Worm (Caenorhabditis elegans) whole organism, young adult: ENCODE data around the gene C03B1.13.

Experiments
- B0261.1 ChIP-seq: sonication (generic microtip); optimal IDR thresholded peaks from 2 replicates; lab custom pipeline; 2016; ENCODE audit warnings: mild to moderate bottlenecking, missing genetic modification characterization, moderate library complexity, missing compliant biosample characterization
- C17E4.6 ChIP-seq: fragments of 200-800 bp; sonication (Bioruptor generic); IDR thresholded peaks from 2 replicates; pipeline ENCODE4 v1.3.6; 2022; ENCODE audit warnings: missing genetic modification reagents, missing genetic modification characterization, missing compliant biosample characterization
- F10E7.11 ChIP-seq: sonication (generic microtip); optimal IDR thresholded peaks from 2 replicates; lab custom pipeline; 2017; ENCODE audit warnings: mild to moderate bottlenecking, missing genetic modification characterization, moderate library complexity, missing compliant biosample characterization
- F33H1.4 ChIP-seq: fragments of 200-800 bp; sonication (Bioruptor generic); IDR thresholded peaks from 2 replicates; pipeline ENCODE4 v1.3.6; 2022; ENCODE audit warnings: missing genetic modification reagents, missing genetic modification characterization, missing compliant biosample characterization
- F55B11.4 ChIP-seq: sonication (generic microtip); optimal IDR thresholded peaks from 2 replicates; lab custom pipeline; 2016; ENCODE audit warnings: missing compliant biosample characterization, missing genetic modification characterization, borderline replicate concordance; ENCODE audit not compliant: insufficient read depth
- F57C9.4 ChIP-seq: sonication (generic microtip); optimal IDR thresholded peaks from 2 replicates; lab custom pipeline; 2017; ENCODE audit warnings: mild to moderate bottlenecking, missing genetic modification characterization, missing compliant biosample characterization
- K11D2.4 ChIP-seq: fragments of 200-800 bp; sonication (Bioruptor generic); IDR thresholded peaks from 2 replicates; pipeline ENCODE4 v1.3.6; 2022; ENCODE audit warnings: missing genetic modification reagents, missing genetic modification characterization, missing compliant biosample characterization
- T07F8.4 ChIP-seq: sonication (generic microtip); optimal IDR thresholded peaks from 2 replicates; lab custom pipeline; 2016; ENCODE audit warnings: mild to moderate bottlenecking, missing genetic modification characterization, moderate library complexity, missing compliant biosample characterization
- Y56A3A.18 ChIP-seq: fragments of 200-800 bp; sonication (Bioruptor generic); IDR thresholded peaks from 2 replicates; pipeline ENCODE4 v1.3.6; 2022; ENCODE audit warnings: missing genetic modification reagents, missing genetic modification characterization, missing compliant biosample characterization
- ZK185.1 ChIP-seq: sonication (generic microtip); optimal IDR thresholded peaks from 2 replicates; lab custom pipeline; 2016; ENCODE audit warnings: mild to moderate bottlenecking, missing genetic modification characterization, missing compliant biosample characterization; ENCODE audit not compliant: poor library complexity, severe bottlenecking
- akir-1 ChIP-seq: fragments of 200-800 bp; sonication (Bioruptor generic); optimal IDR thresholded peaks from 2 replicates; lab custom pipeline; 2018; ENCODE audit warnings: mild to moderate bottlenecking, missing genetic modification characterization, moderate library complexity, missing compliant biosample characterization
- attf-6 ChIP-seq: fragments of 200-800 bp; sonication (Bioruptor generic); IDR thresholded peaks from 2 replicates; pipeline ENCODE4 v1.3.6; 2022; ENCODE audit warnings: missing genetic modification reagents, missing genetic modification characterization, missing compliant biosample characterization
- cebp-2 ChIP-seq: fragments of 200-800 bp; sonication (Bioruptor generic); IDR thresholded peaks from 2 replicates; pipeline ENCODE4 v1.3.6; 2022; ENCODE audit warnings: missing genetic modification characterization, missing compliant biosample characterization
- ceh-91 ChIP-seq: fragments of 200-800 bp; sonication (Bioruptor generic); IDR thresholded peaks from 2 replicates; pipeline ENCODE4 v1.3.6; 2022; ENCODE audit warnings: missing genetic modification reagents, missing genetic modification characterization, missing compliant biosample characterization
- dox-1 ChIP-seq: fragments of 200-800 bp; sonication (Bioruptor generic); IDR thresholded peaks from 2 replicates; pipeline ENCODE4 v1.3.6; 2022; ENCODE audit warnings: missing genetic modification reagents, missing genetic modification characterization, missing compliant biosample characterization
- dpl-1 ChIP-seq: fragments of 150-350 bp; optimal IDR thresholded peaks from 2 replicates; lab custom pipeline; 2014; ENCODE audit warnings: missing biosample characterization, missing genetic modification reagents, missing genetic modification characterization
- efl-1 ChIP-seq: fragments of 150-350 bp; optimal IDR thresholded peaks from 2 replicates; lab custom pipeline; 2014; ENCODE audit warnings: missing biosample characterization, missing genetic modification reagents, missing genetic modification characterization
- egl-18 ChIP-seq: fragments of 200-800 bp; sonication (Bioruptor generic); IDR thresholded peaks from 2 replicates; pipeline ENCODE4 v1.3.6; 2022; ENCODE audit warnings: missing genetic modification reagents, missing genetic modification characterization, missing compliant biosample characterization
- ekl-4 ChIP-seq: fragments of 200-800 bp; sonication (Bioruptor generic); IDR thresholded peaks from 2 replicates; pipeline ENCODE4 v1.3.6; 2022; ENCODE audit warnings: missing genetic modification reagents, missing genetic modification characterization, missing compliant biosample characterization
- hmg-20 ChIP-seq: fragments of 200-800 bp; sonication (Bioruptor generic); IDR thresholded peaks from 2 replicates; pipeline ENCODE4 v1.3.6; 2022; ENCODE audit warnings: missing genetic modification reagents, missing genetic modification characterization, missing compliant biosample characterization
- lag-1 ChIP-seq: fragments of 200-800 bp; sonication (Bioruptor generic); IDR thresholded peaks from 2 replicates; pipeline ENCODE4 v1.3.6; 2022; ENCODE audit warnings: missing genetic modification reagents, missing genetic modification characterization, missing compliant biosample characterization
- lin-26 ChIP-seq: fragments of 200-800 bp; sonication (Bioruptor generic); IDR thresholded peaks from 2 replicates; pipeline ENCODE4 v1.3.6; 2022; ENCODE audit warnings: missing genetic modification reagents, missing genetic modification characterization, missing compliant biosample characterization
- lin-35 ChIP-seq, 3 experiments: fragments of 150-350 bp in 2 of 3; sonication (generic microtip) in 1 of 3; optimal IDR thresholded peaks; 2 replicates each; lab custom pipeline; 2014 to 2018; ENCODE audit warnings: missing biosample characterization in 3 of 3, missing genetic modification characterization in 3 of 3, missing genetic modification reagents in 3 of 3
- lir-1 ChIP-seq: fragments of 200-800 bp; sonication (Bioruptor generic); conservative IDR thresholded peaks from 2 replicates; pipeline ENCODE4 v1.3.6; 2022; ENCODE audit warnings: missing genetic modification reagents, missing genetic modification characterization, missing compliant biosample characterization
- nfya-1 ChIP-seq: sonication (generic microtip); optimal IDR thresholded peaks from 2 replicates; lab custom pipeline; 2017; ENCODE audit warnings: antibody characterized with exemption, missing compliant biosample characterization, missing genetic modification characterization, borderline replicate concordance; ENCODE audit not compliant: insufficient read depth
- nfyb-1 ChIP-seq: fragments of 200-800 bp; sonication (Bioruptor generic); IDR thresholded peaks from 2 replicates; pipeline ENCODE4 v1.3.6; 2022; ENCODE audit warnings: missing genetic modification reagents, missing genetic modification characterization, missing compliant biosample characterization
- nhr-120 ChIP-seq: fragments of 200-800 bp; sonication (Bioruptor generic); IDR thresholded peaks from 2 replicates; pipeline ENCODE4 v1.3.6; 2022; ENCODE audit warnings: missing genetic modification characterization, missing compliant biosample characterization
- nhr-80 ChIP-seq: sonication (generic microtip); optimal IDR thresholded peaks from 2 replicates; lab custom pipeline; 2016; ENCODE audit warnings: missing genetic modification characterization, missing compliant biosample characterization
- pbrm-1 ChIP-seq: fragments of 200-800 bp; sonication (Bioruptor generic); IDR thresholded peaks from 2 replicates; pipeline ENCODE4 v1.3.6; 2022; ENCODE audit warnings: missing genetic modification reagents, missing genetic modification characterization, missing compliant biosample characterization
- pha-4 ChIP-seq: fragments of 150-350 bp; sonication (generic microtip); optimal IDR thresholded peaks from 2 replicates; lab custom pipeline; 2014; ENCODE audit warnings: missing biosample characterization, missing genetic modification reagents, missing genetic modification characterization
- rec-8 ChIP-seq, 2 experiments: sonication (generic microtip); optimal IDR thresholded peaks; 2 replicates each; lab custom pipeline; 2016; ENCODE audit warnings: mild to moderate bottlenecking in 2 of 2, missing genetic modification characterization in 2 of 2, missing genetic modification reagents in 2 of 2, missing genotype in 2 of 2, missing biosample characterization in 1 of 2, missing compliant biosample characterization in 1 of 2, moderate library complexity in 1 of 2
- repo-1 ChIP-seq: sonication (generic microtip); optimal IDR thresholded peaks from 2 replicates; lab custom pipeline; 2017; ENCODE audit warnings: mild to moderate bottlenecking, missing genetic modification characterization, missing compliant biosample characterization
- rpc-1 ChIP-seq, 2 experiments: fragments of 150-350 bp in 1 of 2; sonication (generic microtip) in 1 of 2; optimal IDR thresholded peaks; 2 replicates each; lab custom pipeline; 2014 to 2018; ENCODE audit warnings: missing biosample characterization in 1 of 2, missing genetic modification characterization in 1 of 2, missing genetic modification reagents in 1 of 2, missing genotype in 1 of 2
- sea-2 ChIP-seq: fragments of 200-800 bp; sonication (Bioruptor generic); IDR thresholded peaks from 2 replicates; pipeline ENCODE4 v1.3.6; 2022; ENCODE audit warnings: missing genetic modification characterization, missing compliant biosample characterization
- snpc-1.3 ChIP-seq: sonication (generic microtip); optimal IDR thresholded peaks from 2 replicates; lab custom pipeline; 2017; ENCODE audit warnings: missing genetic modification characterization, mild to moderate bottlenecking, missing compliant biosample characterization, antibody characterized with exemption, moderate library complexity, missing genotype, missing genetic modification reagents; ENCODE audit not compliant: insufficient read depth
- tbp1 ChIP-seq: fragments of 200-800 bp; sonication (Bioruptor generic); optimal IDR thresholded peaks from 2 replicates; lab custom pipeline; 2018; ENCODE audit warnings: mild to moderate bottlenecking, missing genetic modification characterization, missing compliant biosample characterization
- unc-62 ChIP-seq: fragments of 150-350 bp; optimal IDR thresholded peaks from 2 replicates; lab custom pipeline; 2014; ENCODE audit warnings: missing biosample characterization, missing genetic modification reagents, missing genetic modification characterization
- zfh-2 ChIP-seq: fragments of 200-800 bp; sonication (Bioruptor generic); conservative IDR thresholded peaks from 2 replicates; pipeline ENCODE4 v1.3.6; 2022; ENCODE audit warnings: missing genetic modification reagents, missing genetic modification characterization, missing compliant biosample characterization
- zim-3 ChIP-seq: sonication (generic microtip); optimal IDR thresholded peaks from 2 replicates; lab custom pipeline; 2017; ENCODE audit warnings: mild to moderate bottlenecking, missing genetic modification characterization, moderate library complexity, missing compliant biosample characterization
- ztf-18 ChIP-seq: sonication (generic microtip); optimal IDR thresholded peaks from 2 replicates; lab custom pipeline; 2016; ENCODE audit warnings: missing genotype, mild to moderate bottlenecking, missing genetic modification characterization, missing compliant biosample characterization
- ztf-25 ChIP-seq: fragments of 200-800 bp; sonication (Bioruptor generic); IDR thresholded peaks from 2 replicates; pipeline ENCODE4 v1.3.6; 2022; ENCODE audit warnings: missing genetic modification reagents, missing genetic modification characterization, missing compliant biosample characterization
- ztf-26 ChIP-seq: sonication (generic microtip); optimal IDR thresholded peaks from 2 replicates; lab custom pipeline; 2017; ENCODE audit warnings: missing genetic modification characterization, missing compliant biosample characterization
- ztf-28 ChIP-seq: fragments of 200-800 bp; sonication (Bioruptor generic); IDR thresholded peaks from 2 replicates; pipeline ENCODE4 v1.3.6; 2022; ENCODE audit warnings: missing genetic modification reagents, missing genetic modification characterization, missing compliant biosample characterization

C03B1.13 gene

DNA sequence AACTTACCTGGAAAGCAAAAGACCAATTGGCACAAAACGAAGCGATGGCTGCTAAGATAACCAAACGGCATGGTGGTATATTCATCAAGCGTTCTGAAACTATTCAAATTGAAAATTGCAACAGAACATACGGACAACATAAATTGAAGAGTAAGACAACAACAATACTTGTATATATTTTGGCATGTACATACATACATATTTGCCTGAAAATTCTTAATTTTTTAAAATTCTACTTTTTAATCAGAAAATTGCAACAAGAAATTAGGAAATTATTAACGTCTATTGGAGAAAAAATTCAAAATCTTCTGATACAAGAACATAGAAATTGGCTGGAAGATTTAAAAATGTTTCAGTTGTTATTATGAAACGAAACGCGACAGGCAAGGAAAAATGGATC, at the start of gene C03B1.13:
TSS of gene C03B1.13 (minus strand) at position 101 of the 400 bp plus-strand sequence.
- TF ChIP-seq dpl-1 (GFP tag; lab: Kevin White, UChicago) (no peak), egl-18 (GFP tag; lab: Robert Waterston, UW) (no peak)

DNA sequence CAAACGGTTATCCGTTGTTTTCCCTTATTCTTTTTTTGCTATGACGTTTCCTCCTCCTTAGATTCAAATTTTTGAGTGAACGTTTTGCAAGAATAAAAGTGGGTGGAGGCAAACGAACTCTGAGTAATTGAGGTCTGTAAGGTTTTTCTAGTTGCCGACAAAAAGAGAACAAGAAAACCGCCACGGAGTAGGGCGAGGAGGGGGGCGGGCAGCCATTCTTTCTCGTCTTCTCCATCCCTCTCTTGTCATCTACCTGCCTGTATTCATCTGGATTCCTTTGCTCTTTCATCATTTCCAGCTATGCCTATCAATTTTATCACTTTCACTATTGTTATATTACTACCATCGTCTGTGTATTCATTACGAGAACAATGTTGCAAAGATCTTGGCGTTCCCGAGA, 47.3 kb upstream of the C03B1.13 start, which contains the start of gene igdb-3:
TSS of gene igdb-3 (plus strand) at position 301 of the 400 bp plus-strand sequence.
- TF ChIP-seq hmg-20 (GFP tag; lab: Robert Waterston, UW) (no peak), F33H1.4 (no peak), ztf-26 (tag; lab: Kevin White, UChicago) (no peak), pha-4 (tag; lab: Kevin White, UChicago) (no peak), K11D2.4 (GFP tag; lab: Robert Waterston, UW) (no peak), ztf-25 (GFP tag; lab: Robert Waterston, UW) (no peak), ZK185.1 (tag; lab: Kevin White, UChicago) (no peak), C17E4.6 (GFP tag; lab: Robert Waterston, UW) (no peak), zfh-2 (GFP tag; lab: Robert Waterston, UW) (no peak), F57C9.4 (tag; lab: Kevin White, UChicago) (no peak), cebp-2 (no peak), akir-1 (GFP tag; lab: Kevin White, UChicago) (no peak), efl-1 (GFP tag; lab: Kevin White, UChicago) (no peak), ztf-28 (GFP tag; lab: Robert Waterston, UW) (no peak), nhr-120 (no peak), lir-1 (GFP tag; lab: Robert Waterston, UW) (no peak)
- TF ChIP-seq, all 124 proteins: peak for 0

DNA sequence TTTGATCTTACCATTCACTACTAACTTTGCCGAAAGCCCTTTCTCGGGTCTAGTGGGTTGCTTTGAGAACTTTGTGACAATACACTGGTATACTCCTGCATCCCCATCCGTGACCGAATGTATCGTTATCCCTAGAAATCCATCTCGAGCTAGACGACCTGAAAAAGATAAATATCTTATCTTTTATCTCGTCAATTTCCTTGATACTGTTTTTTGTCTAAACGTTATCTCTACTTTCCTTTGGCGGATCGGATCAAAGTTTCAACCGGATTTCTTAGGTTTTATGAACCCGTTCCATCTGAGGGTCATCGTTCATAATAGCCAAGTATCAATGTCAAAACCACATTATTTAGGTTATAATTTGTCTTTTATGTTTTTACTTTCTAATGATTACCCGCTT, 46.7 kb upstream of the C03B1.13 start:
- no peak for TF ChIP-seq sea-2 (GFP tag; lab: Robert Waterston, UW)
- TF ChIP-seq rpc-1 (optimal IDR thresholded peaks at IDR 0.05; lab: Kevin White, UChicago), result no peak
- no peak for TF ChIP-seq rpc-1 (tag; optimal IDR thresholded peaks at IDR 0.05; lab: Kevin White, UChicago)
- no peak for TF ChIP-seq dpl-1 (GFP tag; lab: Kevin White, UChicago)
- no peak for TF ChIP-seq ekl-4
- no peak for TF ChIP-seq repo-1
- TF ChIP-seq F55B11.4 (tag; lab: Kevin White, UChicago), result no peak
- TF ChIP-seq attf-6 (GFP tag; lab: Robert Waterston, UW), result no peak
- no peak for TF ChIP-seq lin-35 (GFP tag; optimal IDR thresholded peaks at IDR 0.05; lab: Kevin White, UChicago)
- no peak for TF ChIP-seq zfh-2 (GFP tag; lab: Robert Waterston, UW)
- TF ChIP-seq Y56A3A.18 (GFP tag; lab: Robert Waterston, UW), result no peak
- no peak for TF ChIP-seq T07F8.4
- TF ChIP-seq, all 124 proteins: peak for 0

DNA sequence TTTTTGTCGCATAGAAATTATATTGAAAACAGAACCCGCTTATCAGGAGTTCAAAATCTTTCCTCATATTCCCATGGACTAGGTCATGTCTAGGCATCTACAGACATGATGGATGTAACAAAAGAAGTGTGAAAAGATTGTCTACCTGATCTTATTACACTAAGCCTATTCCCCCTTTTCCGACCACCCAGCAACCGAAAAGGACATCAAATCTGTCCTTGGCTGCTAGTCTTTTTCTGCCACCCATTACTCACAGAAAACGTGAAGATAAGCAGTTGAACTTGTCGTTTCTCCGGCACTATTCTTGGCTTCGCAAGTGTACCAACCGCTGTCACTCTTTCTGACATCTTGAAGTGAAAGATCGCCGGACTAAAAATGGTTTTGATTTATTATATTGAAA, 45.1 kb upstream of the C03B1.13 start:
- no peak for TF ChIP-seq egl-18 (GFP tag; lab: Robert Waterston, UW)
- no peak for TF ChIP-seq tbp1 (GFP tag; lab: Kevin White, UChicago)
- no peak for TF ChIP-seq pbrm-1
- TF ChIP-seq efl-1 (GFP tag; lab: Kevin White, UChicago), result no peak
- no peak for TF ChIP-seq zim-3
- TF ChIP-seq nfyb-1 (GFP tag; lab: Robert Waterston, UW), result no peak

DNA sequence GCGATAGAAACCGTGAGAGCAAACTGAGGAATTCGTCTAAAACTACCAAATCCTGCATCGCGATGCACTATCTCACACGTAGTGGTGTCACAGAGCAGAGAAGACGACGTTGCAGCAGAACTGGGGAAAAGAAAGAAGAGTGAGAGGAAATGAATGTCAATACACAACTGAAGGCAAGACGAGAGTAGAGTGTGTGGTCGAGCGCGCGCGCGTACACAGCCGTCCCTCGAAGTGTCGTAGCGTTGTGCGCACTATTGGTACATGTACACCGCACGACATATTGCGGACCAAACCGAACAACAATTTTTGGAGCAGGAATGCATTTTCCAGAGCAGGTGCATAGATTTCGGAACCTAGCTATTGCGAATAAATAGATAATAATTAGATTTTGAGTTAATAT, 40.5 kb upstream of the C03B1.13 start:
- TF ChIP-seq lag-1 (no peak), unc-62 (GFP tag; lab: Kevin White, UChicago) (no peak), dox-1 (peak; percentile 56), ztf-18 (tag; lab: Kevin White, UChicago) (peak; percentile 5), nfya-1 (tag; lab: Kevin White, UChicago) (no peak), snpc-1.3 (no peak), F10E7.11 (tag; lab: Kevin White, UChicago) (no peak), nhr-80 (tag; lab: Kevin White, UChicago) (peak; percentile 59), rec-8 (tag; optimal IDR thresholded peaks at IDR 0.05; lab: Kevin White, UChicago) (no peak), ceh-91 (GFP tag; lab: Robert Waterston, UW) (no peak), B0261.1 (tag; lab: Kevin White, UChicago) (peak; percentile 10), lin-26 (GFP tag; lab: Robert Waterston, UW) (peak; percentile 64), dpl-1 (GFP tag; lab: Kevin White, UChicago) (no peak)
